Worm (Caenorhabditis elegans) whole organism, midembryonic: ENCODE measurements around the gene sru-23.
"Not testable (repeated sequence)": the region's sequence is repeated elsewhere in the genome, so short reads cannot be mapped to it uniquely, and the experiment has no call there.

Source experiments
- T22C8.4 ChIP-seq: fragments of 200-800 bp; sonication (Bioruptor generic); IDR thresholded peaks from 2 replicates; pipeline ENCODE4 v1.3.6; 2022; ENCODE audit warnings: missing genetic modification characterization, missing compliant biosample characterization
- cog-1 ChIP-seq: sonication (generic microtip); optimal IDR thresholded peaks from 2 replicates; lab custom pipeline; 2016; ENCODE audit warnings: missing genetic modification characterization, missing compliant biosample characterization
- flt-1 ChIP-seq: fragments of 200-800 bp; sonication (Bioruptor generic); IDR thresholded peaks from 2 replicates; pipeline ENCODE4 v1.3.6; 2022; ENCODE audit warnings: missing genetic modification characterization, missing compliant biosample characterization
- klf-2 ChIP-seq: fragments of 200-800 bp; sonication (Bioruptor generic); conservative IDR thresholded peaks from 2 replicates; pipeline ENCODE4 v1.3.6; 2022; ENCODE audit warnings: missing genetic modification reagents, missing genetic modification characterization, missing compliant biosample characterization
- med-1 ChIP-seq: sonication (generic microtip); optimal IDR thresholded peaks from 2 replicates; lab custom pipeline; 2017; ENCODE audit warnings: missing genetic modification characterization, mild to moderate bottlenecking, missing compliant biosample characterization, antibody characterized with exemption, missing genetic modification reagents; ENCODE audit not compliant: insufficient read depth
- ref-1 ChIP-seq: fragments of 200-800 bp; sonication (Bioruptor generic); conservative IDR thresholded peaks from 2 replicates; pipeline ENCODE4 v1.3.6; 2022; ENCODE audit warnings: missing genetic modification reagents, missing genetic modification characterization, missing compliant biosample characterization
- tab-1 ChIP-seq: fragments of 200-800 bp; sonication (Bioruptor generic); IDR thresholded peaks from 2 replicates; pipeline ENCODE4 v1.3.6; 2022; ENCODE audit warnings: missing genetic modification characterization, missing compliant biosample characterization
- ztf-23 ChIP-seq: fragments of 200-800 bp; sonication (Bioruptor generic); IDR thresholded peaks from 2 replicates; pipeline ENCODE4 v1.3.6; 2022; ENCODE audit warnings: missing genetic modification reagents, missing genetic modification characterization, missing compliant biosample characterization
- ztf-29 ChIP-seq: fragments of 200-800 bp; sonication (Bioruptor generic); IDR thresholded peaks from 2 replicates; pipeline ENCODE4 v1.3.6; 2022; ENCODE audit warnings: missing genetic modification reagents, missing genetic modification characterization, missing compliant biosample characterization

The sru-23 gene

DNA sequence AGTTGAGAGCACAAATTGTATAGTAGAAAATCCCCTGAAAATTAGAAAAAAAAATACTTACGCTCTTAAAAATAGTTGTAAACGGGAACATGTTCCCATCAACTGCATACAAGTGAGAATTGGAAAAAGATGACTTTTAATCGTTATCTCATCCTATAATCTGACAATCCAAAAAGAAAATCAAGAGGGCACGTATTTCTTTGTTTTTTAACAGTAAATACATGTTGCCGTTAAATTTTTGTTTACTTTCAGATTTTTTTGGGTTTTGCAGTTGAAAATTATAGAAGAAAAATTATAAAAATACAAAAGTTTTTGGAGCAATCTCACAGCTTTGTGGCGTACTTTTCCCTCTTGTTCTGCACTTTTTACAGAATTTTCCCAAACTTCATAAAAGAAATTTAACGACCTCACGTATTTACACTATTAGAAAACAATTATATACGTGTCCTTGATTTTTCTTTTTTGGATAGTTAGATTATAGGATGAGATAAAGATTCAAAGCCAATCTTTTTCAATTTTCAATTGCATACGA is 24.3 kb upstream of the sru-23 start, which contains the start of the genes C06C6.9 and C06C6.8:
C06C6.9 (minus strand) TSS at position 101 of the 532 bp plus-strand sequence.
C06C6.8 (plus strand) TSS at position 482 of the 532 bp plus-strand sequence.
- TF ChIP-seq flt-1 (GFP tag; lab: Robert Waterston, UW) (no peak), ztf-29 (GFP tag; lab: Robert Waterston, UW) (no peak), cog-1 (tag; lab: Kevin White, UChicago) (no peak), med-1 (GFP tag; lab: Kevin White, UChicago) (no peak), ref-1 (no peak), T22C8.4 (GFP tag; lab: Robert Waterston, UW) (no peak), ztf-23 (GFP tag; lab: Robert Waterston, UW) (no peak), tab-1 (GFP tag; lab: Robert Waterston, UW) (no peak), klf-2 (GFP tag; lab: Robert Waterston, UW) (no peak)

DNA sequence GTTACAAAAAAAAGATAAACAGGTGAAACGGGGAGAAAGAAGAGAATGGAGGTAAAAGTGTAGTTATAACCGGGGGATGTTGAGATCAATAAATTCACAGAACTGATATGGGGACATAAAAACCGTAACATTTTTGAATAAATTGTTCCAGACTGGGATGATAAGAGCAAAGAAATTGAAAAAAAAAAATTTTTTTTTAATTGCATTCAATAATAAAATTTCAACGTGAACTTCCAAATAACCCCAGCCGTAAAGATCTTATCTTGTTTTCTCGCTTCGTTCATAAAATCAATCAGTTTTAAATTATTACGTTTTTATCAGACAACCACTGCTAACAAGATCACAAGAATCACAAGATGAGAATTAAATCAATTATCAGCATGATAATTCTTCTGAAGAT is 19.5 kb upstream of the sru-23 start, which contains the start of gene C06C6.7:
C06C6.7 (plus strand) TSS at position 301 of the 400 bp plus-strand sequence.
- TF ChIP-seq ztf-29 (GFP tag; lab: Robert Waterston, UW); med-1 (GFP tag; lab: Kevin White, UChicago); T22C8.4 (GFP tag; lab: Robert Waterston, UW): not testable (repeated sequence)

DNA sequence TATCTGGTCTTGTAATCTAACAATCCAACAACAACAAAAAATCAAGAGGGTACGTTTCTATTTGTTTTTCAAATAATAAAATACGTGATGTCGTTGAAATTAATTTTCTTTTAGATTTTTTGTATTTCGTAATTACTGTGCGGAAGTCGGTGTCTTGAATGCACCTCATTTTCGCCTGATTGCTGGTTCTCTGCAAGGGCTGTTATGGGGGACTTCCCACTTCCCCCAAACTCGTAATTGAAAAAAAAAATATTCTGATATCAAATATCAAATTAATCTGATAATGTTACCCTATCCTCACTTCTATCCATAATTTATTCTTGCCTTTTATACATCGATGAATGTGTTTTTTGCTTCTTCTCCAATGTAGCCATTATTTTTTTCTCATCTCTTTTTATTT is 15.7 kb upstream of the sru-23 start, which contains the start of gene F36G9.15:
F36G9.15 (minus strand) TSS at position 101 of the 400 bp plus-strand sequence.
- TF ChIP-seq T22C8.4 (GFP tag; lab: Robert Waterston, UW): no peak
- TF ChIP-seq med-1 (GFP tag; lab: Kevin White, UChicago): no peak
- TF ChIP-seq tab-1 (GFP tag; lab: Robert Waterston, UW): no peak
- TF ChIP-seq cog-1 (tag; lab: Kevin White, UChicago): no peak
- TF ChIP-seq ref-1: no peak
- TF ChIP-seq klf-2 (GFP tag; lab: Robert Waterston, UW): no peak
- no peak for TF ChIP-seq ztf-29 (GFP tag; lab: Robert Waterston, UW)
- TF ChIP-seq flt-1 (GFP tag; lab: Robert Waterston, UW): no peak
- no peak for TF ChIP-seq ztf-23 (GFP tag; lab: Robert Waterston, UW)

DNA sequence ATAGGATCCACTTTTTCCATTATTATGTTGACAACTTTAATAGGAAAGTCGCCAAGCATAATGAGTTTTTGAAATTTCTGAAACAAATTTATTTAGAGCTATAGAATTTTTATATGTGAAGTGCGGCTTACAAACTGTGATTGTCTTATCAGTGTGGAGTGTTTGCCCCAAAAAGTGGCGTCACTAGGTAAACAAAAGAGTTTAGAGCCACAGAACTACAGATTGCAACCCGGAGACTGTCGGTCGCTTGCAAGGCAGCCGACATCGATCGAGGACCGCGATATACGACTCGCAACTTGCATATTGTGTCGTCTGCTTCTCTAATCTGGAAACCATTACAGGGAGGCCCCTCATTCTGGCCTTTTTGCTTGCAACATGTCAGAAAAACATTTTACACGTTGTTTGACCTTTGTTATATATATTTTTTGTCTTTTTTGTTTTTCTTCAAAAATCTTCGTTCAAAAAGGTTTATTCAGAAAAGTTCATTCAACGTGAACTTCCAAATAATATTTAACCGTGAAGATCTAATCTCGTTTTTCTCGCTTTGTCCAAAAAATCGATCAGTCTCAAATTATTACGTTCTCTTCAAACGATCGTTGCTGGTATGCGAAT is 10.5 kb upstream of the sru-23 start, which contains the start of the genes fbxa-99 and F36G9.13:
fbxa-99 (minus strand) TSS at position 122 of the 612 bp plus-strand sequence.
F36G9.13 (plus strand) TSS at position 562 of the 612 bp plus-strand sequence.
- TF ChIP-seq T22C8.4 (GFP tag; lab: Robert Waterston, UW) (no peak), flt-1 (GFP tag; lab: Robert Waterston, UW) (no peak)

DNA sequence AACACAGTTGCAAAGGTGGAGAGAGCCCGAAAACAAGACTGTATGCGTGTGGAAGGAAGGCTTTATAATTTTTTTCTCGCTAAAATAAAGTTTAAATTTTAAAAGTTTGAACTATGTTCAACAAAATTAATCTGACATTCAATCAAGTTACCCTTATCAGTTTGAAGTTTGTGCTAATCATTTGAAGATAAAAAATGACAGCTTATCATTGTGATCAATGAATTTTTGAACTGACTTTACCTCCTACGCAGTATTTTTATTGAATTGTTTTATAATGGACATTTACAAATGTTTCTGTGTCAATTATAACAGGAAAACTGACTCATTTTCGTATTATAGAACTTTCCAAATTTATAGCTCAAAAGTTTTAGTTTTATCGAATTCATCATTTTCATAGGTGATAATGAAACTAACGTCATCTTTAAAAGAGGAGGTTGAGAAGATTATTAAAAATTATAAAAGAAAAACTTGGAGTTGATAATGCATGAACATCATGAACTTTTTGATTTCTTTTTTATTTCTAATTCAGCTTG is 5.9 kb upstream of the sru-23 start, which contains the start of gene oac-20:
oac-20 (plus strand) TSS at position 483 of the 533 bp plus-strand sequence.
- TF ChIP-seq med-1 (GFP tag; lab: Kevin White, UChicago) (no peak), tab-1 (GFP tag; lab: Robert Waterston, UW) (no peak), flt-1 (GFP tag; lab: Robert Waterston, UW) (no peak), ref-1 (no peak), ztf-29 (GFP tag; lab: Robert Waterston, UW) (no peak)

DNA sequence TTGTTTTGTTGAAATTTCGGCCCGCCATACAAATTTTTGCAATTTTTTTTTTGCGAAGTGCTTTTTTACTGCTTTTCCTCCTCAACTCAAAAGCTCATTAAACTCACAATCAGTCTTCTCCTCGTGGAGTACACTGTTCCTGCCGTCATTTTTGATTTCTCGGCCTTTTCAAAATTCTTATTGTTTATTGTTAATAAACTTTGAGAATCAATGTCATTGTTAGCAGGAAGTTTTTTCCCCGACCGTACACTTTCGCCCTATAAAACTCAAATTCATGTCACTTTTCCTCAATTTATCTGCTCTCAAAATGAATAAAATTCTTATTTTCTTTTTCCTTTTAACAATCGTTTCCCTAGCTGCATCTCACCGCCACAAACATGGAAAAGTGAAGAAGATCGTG is 3.5 kb upstream of the sru-23 start, which contains the start of gene clec-232:
clec-232 (plus strand) TSS at position 301 of the 400 bp plus-strand sequence.
- TF ChIP-seq med-1 (GFP tag; lab: Kevin White, UChicago) (no peak), flt-1 (GFP tag; lab: Robert Waterston, UW) (no peak), T22C8.4 (GFP tag; lab: Robert Waterston, UW) (no peak), tab-1 (GFP tag; lab: Robert Waterston, UW) (no peak), ztf-23 (GFP tag; lab: Robert Waterston, UW) (no peak), ref-1 (no peak), ztf-29 (GFP tag; lab: Robert Waterston, UW) (no peak), klf-2 (GFP tag; lab: Robert Waterston, UW) (no peak), cog-1 (tag; lab: Kevin White, UChicago) (no peak)

DNA sequence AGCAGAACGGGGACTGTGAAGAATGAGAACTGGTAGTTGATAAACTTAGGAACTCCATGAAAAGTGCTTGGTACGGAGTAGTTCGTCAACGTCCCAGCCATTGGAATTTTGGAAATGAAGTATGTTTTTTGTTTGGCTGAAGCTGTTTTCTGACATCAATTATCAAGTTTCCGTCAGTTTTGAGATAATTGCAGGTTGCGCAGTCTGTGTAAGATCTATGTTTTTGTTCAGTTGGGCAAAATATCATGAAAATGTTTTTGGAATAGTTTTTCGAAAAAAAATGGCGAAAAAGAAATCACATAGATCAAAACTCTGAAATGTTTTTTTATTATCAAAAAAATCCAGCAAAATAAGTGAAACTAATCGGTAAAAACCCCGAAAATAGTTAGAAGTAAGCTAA is 2.5 kb upstream of the sru-23 start, which contains the start of gene sru-22:
sru-22 (minus strand) TSS at position 101 of the 400 bp plus-strand sequence.
- TF ChIP-seq ztf-29 (GFP tag; lab: Robert Waterston, UW) (no peak), flt-1 (GFP tag; lab: Robert Waterston, UW) (no peak), T22C8.4 (GFP tag; lab: Robert Waterston, UW) (no peak), tab-1 (GFP tag; lab: Robert Waterston, UW) (no peak), ztf-23 (GFP tag; lab: Robert Waterston, UW) (no peak), klf-2 (GFP tag; lab: Robert Waterston, UW) (no peak), med-1 (GFP tag; lab: Kevin White, UChicago) (no peak), ref-1 (no peak), cog-1 (tag; lab: Kevin White, UChicago) (no peak)

DNA sequence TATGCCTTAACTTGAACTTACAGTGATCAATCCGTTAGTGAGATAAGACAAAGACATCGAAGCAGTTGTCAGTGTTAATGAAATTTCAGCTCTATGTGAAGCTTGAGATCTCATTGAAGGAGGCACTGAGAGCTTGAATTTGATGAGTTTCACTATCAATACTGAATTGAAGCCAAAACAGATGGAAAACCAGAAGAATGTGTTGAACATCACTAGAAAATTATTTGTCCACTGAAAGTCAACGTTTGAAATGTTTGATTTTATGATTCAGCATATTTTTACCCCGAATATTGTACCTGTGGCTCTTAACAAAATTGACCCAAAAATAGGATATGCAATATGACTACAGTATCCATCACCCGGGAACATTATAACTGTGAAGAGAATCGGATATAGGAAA is 1.6 kb downstream of the sru-23 start:
- TF ChIP-seq med-1 (GFP tag; lab: Kevin White, UChicago) (no peak), klf-2 (GFP tag; lab: Robert Waterston, UW) (no peak), tab-1 (GFP tag; lab: Robert Waterston, UW) (no peak), ztf-23 (GFP tag; lab: Robert Waterston, UW) (no peak), T22C8.4 (GFP tag; lab: Robert Waterston, UW) (no peak)

DNA sequence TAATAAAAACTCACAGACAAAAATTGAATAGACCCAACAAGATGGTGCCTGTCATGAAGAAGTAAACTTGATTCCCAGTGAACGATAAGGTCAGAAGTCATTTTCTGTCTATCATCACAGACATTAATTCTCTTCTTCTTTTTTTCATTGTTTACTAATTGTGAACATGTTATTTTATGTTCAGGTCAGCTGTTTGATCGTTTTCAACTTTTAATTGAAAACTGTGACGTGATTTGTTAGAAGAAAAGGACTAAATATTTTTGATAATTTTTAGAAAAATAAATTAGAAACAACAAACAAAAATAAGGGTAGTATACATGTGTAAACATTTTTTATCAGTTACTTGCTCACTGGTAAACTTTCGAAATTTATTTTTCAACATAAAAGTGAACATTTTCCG is 2.7 kb downstream of the sru-23 start, which contains the start of gene F36G9.7:
F36G9.7 (minus strand) TSS at position 101 of the 400 bp plus-strand sequence.
- no peak for TF ChIP-seq flt-1 (GFP tag; lab: Robert Waterston, UW)
